Worm (Caenorhabditis elegans) whole organism, L4/young adult: ENCODE data around the gene C29A12.22.

Experiments
- W03F9.2 ChIP-seq: fragments of 150-350 bp; optimal IDR thresholded peaks from 2 replicates; lab custom pipeline; 2014; ENCODE audit warnings: missing biosample characterization, missing genetic modification characterization
- dao-5 ChIP-seq: sonication (generic microtip); optimal IDR thresholded peaks from 2 replicates; lab custom pipeline; 2016; ENCODE audit warnings: missing genotype, missing genetic modification characterization, moderate library complexity, missing compliant biosample characterization
- him-1 ChIP-seq: sonication (generic microtip); optimal IDR thresholded peaks from 2 replicates; lab custom pipeline; 2016; ENCODE audit warnings: missing genotype, missing genetic modification reagents, missing genetic modification characterization, missing compliant biosample characterization

C29A12.22 gene

DNA sequence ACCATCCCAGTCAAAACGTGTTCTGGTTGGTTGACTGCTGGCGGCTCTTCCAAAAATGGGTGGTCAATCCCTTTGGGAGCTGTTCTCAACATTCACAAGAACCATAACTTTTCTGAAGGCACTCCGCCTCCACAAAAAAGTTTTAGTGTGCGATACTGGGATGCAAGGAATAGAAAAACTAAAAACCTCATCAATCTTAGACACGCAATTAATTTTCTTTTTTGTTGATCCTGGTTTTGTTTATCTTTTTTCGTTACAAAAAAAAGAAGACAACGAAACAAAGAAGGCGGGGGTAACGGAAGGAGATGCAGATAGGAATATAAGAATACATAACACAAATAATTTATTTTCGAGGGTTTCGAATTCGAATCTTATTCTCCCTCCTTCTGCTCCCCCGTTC lies 26.3 kb downstream of the C29A12.22 start:
- TF ChIP-seq dao-5 (no peak), him-1 (no peak), W03F9.2 (tag; lab: Kevin White, UChicago) (no peak)

DNA sequence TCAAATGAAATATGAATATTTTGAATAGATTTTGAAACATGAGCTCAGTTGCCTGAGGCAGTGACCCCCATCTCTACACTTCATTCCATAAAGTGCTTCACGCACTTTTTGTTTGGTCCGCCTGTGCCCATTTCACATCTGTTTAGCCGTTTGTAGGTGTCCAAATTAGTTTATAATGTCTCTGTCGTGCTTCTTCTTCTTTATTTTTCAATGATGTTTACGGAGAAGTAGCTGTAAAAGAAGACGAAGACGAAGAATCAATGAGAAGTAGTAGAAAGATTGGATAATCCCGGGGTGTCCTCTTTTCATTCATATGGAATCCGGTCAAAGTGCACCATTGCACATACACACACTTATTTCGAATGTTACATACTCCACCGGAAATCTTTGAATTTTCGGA lies 27.5 kb downstream of the C29A12.22 start:
- TF ChIP-seq him-1 (no peak), W03F9.2 (tag; lab: Kevin White, UChicago) (no peak), dao-5 (no peak)

DNA sequence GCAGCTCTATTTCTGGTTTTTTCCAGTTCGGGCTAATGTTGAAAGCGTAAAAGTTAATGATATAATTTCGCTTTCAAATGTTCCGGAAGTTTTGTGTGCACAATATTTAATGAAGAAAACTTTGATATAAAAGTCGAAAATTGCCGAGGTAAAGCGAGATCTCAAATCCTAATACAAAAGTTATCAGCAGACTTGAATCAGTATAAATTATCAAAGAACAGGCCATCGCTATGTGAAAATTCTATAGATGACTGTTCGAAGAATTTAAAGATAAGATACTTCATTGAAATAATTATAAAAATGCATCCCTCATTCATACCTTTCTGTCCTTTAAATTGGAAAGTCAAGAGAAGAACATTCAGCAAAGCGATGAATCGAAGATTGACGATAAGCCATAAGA lies 35.0 kb downstream of the C29A12.22 start, which contains the start of gene C29A12.6:
TSS of gene C29A12.6 (plus strand) at position 301 of the 400 bp plus-strand sequence.
- no peak for TF ChIP-seq W03F9.2 (tag; lab: Kevin White, UChicago)
- TF ChIP-seq him-1 = no peak
- TF ChIP-seq dao-5 = no peak

DNA sequence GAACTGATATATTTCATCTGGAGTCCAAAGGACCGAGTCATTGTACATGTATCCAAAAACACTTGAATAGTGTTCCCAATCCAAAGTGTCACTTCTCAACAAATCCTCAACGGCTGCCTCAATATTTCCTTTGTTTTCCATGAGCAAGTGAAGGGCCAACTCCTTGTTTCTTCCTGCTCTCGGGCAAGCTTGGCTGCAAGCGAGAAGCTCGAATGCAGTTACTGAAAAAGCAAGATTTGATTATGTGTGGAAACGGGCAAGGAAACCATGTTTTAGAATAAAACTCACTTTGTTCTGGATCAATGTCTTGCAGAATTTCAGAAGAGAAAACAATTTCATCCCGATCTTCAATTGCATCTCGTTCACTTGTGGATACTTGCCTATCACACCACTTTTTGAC lies 42.3 kb downstream of the C29A12.22 start:
- TF ChIP-seq him-1 (no peak), dao-5 (no peak), W03F9.2 (tag; lab: Kevin White, UChicago) (no peak)

- TF ChIP-seq him-1 = no peak
- TF ChIP-seq W03F9.2 (tag; lab: Kevin White, UChicago) = no peak
- TF ChIP-seq dao-5 = no peak
Observed at ce11 chrV:10855363-10855762, 43.5 kb downstream of the C29A12.22 start.

- TF ChIP-seq W03F9.2 (tag; lab: Kevin White, UChicago) (no peak), dao-5 (no peak), him-1 (no peak)
Observed at ce11 chrV:10856901-10857637, 45.2 kb downstream of the C29A12.22 start.

DNA sequence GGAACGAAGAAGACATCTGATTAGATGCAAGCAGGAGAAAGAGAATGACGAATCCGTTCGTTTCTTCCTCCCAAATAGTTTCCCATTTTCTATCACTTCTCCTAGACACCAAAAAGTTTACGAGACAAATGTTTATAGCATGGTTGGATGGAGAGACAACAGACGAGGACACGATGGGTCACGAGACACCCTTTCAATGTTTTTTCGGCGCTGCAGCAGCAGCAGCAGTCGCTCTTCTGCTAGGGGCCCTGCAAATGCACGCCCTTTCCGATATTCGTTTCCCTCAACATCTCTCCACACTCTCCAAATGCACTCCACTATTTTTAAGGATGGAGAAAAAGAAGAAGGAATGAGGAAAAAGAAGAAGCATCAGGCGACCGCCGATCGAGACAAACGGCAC lies 46.5 kb downstream of the C29A12.22 start:
- TF ChIP-seq W03F9.2 (tag; lab: Kevin White, UChicago) (peak; percentile 5), him-1 (peak; percentile 62), dao-5 (no peak)

ce11 chrV:10859048-10859637 lies 47.3 kb downstream of the C29A12.22 start:
- TF ChIP-seq dao-5 (no peak), him-1 (no peak), W03F9.2 (tag; lab: Kevin White, UChicago) (no peak)

- TF ChIP-seq dao-5 = no peak
- TF ChIP-seq W03F9.2 (tag; lab: Kevin White, UChicago) = no peak
- no peak for TF ChIP-seq him-1
Observed at ce11 chrV:10859775-10860174, 47.9 kb downstream of the C29A12.22 start.

ce11 chrV:10860526-10861037 lies 48.7 kb downstream of the C29A12.22 start:
- TF ChIP-seq him-1 (no peak), W03F9.2 (tag; lab: Kevin White, UChicago) (no peak), dao-5 (no peak)

DNA sequence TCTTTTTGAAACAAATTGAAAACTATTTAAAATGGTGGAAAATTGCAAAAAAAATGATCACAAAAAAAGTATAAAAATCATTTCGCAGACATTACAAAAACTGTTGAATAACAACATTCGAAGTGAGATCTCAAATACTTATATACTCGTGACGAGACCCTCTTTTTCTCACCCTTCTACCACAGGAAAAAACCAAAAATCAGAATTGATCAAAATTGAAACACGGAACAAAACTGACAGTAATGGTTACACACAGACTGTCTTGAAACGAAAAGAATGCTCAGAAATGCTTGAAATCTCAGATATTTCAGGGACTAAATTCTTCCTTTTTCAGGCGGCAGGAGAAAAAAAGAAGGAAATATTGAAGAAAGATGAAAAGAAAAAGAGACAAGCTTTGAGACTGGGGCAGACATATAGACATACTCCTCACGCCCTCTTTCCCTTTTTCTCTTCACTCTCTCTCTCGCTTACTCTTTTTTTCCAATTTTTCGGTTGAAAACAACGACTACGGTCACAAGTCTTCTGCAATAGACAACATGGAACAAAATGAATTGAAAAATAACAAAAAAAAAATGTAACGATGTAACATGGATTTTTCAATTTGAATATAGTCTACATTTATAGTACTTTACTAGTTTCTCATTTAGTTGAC lies 49.9 kb downstream of the C29A12.22 start:
- TF ChIP-seq W03F9.2 (tag; lab: Kevin White, UChicago) (no peak), dao-5 (no peak), him-1 (no peak)
